Fruit fly (Drosophila melanogaster): Measurements from ENCODE around the gene bsk.

The bsk gene

dm6 chr2L:10250441-10250847, at the start of gene bsk, which contains the start of gene CG31717:
Gene bsk, minus strand, starts transcription at chr2L:10250501.
Gene CG31717, plus strand, starts transcription at chr2L:10250737.
- peak; percentile 32 for TF ChIP-seq Jra (GFP tag; optimal IDR thresholded peaks at IDR 0.05)
- no peak for TF ChIP-seq Mio (GFP tag; optimal IDR thresholded peaks at IDR 0.05)
- TF ChIP-seq tai (GFP tag; optimal IDR thresholded peaks at IDR 0.05), result peak; percentile 60
- TF ChIP-seq jim (GFP tag; optimal IDR thresholded peaks at IDR 0.05), result peak; percentile 71

dm6 chr2L:10299810-10300147, 49.5 kb upstream of the bsk start, which contains the start of gene CYLD:
Gene CYLD, minus strand, starts transcription at chr2L:10299847.
- no peak for TF ChIP-seq N (GFP tag; optimal IDR thresholded peaks at IDR 0.05)
- TF ChIP-seq Mio (GFP tag; optimal IDR thresholded peaks at IDR 0.05), result no peak
- peak; percentile 60 for TF ChIP-seq HLH106 (tag; optimal IDR thresholded peaks at IDR 0.05)
- TF ChIP-seq brk (GFP tag; optimal IDR thresholded peaks at IDR 0.05), result peak; percentile 68
- no peak for TF ChIP-seq Vsx2 (GFP tag; optimal IDR thresholded peaks at IDR 0.05; ENCODE audit: partially characterized antibody)
- TF ChIP-seq Dif (GFP tag; optimal IDR thresholded peaks at IDR 0.05; ENCODE audit: partially characterized antibody), result no peak
- no peak for TF ChIP-seq lola (GFP tag; optimal IDR thresholded peaks at IDR 0.05)
- TF ChIP-seq br (GFP tag; optimal IDR thresholded peaks at IDR 0.05), result no peak
- peak; percentile 34 for TF ChIP-seq CG9705 (GFP tag; optimal IDR thresholded peaks at IDR 0.05)
- TF ChIP-seq Rel (GFP tag; optimal IDR thresholded peaks at IDR 0.05), result no peak
- TF ChIP-seq Rel (tag; optimal IDR thresholded peaks at IDR 0.05), result no peak
- peak; percentile 4 for TF ChIP-seq woc (GFP tag; optimal IDR thresholded peaks at IDR 0.05)
- no peak for TF ChIP-seq fru (GFP tag; optimal IDR thresholded peaks at IDR 0.05)
- no peak for TF ChIP-seq dsf (GFP tag; optimal IDR thresholded peaks at IDR 0.05; ENCODE audit: borderline replicate concordance)
- no peak for TF ChIP-seq sv (GFP tag; optimal IDR thresholded peaks at IDR 0.05)
- TF ChIP-seq ey (GFP tag; optimal IDR thresholded peaks at IDR 0.05), result peak; percentile 14
- peak; percentile 70 for TF ChIP-seq Hnf4 (GFP tag; optimal IDR thresholded peaks at IDR 0.05)
- peak; percentile 56 for TF ChIP-seq Jra (GFP tag; optimal IDR thresholded peaks at IDR 0.05)
- peak; percentile 64 for TF ChIP-seq rgr (GFP tag; optimal IDR thresholded peaks at IDR 0.05)
- no peak for TF ChIP-seq Myc (optimal IDR thresholded peaks at IDR 0.05)
- TF ChIP-seq OdsH (GFP tag; optimal IDR thresholded peaks at IDR 0.05), result peak; percentile 50
- TF ChIP-seq foxo (GFP tag; optimal IDR thresholded peaks at IDR 0.05), result peak in 1 of 2 experiments; percentile 62
- no peak for TF ChIP-seq tai (GFP tag; optimal IDR thresholded peaks at IDR 0.05)
- TF ChIP-seq psq (GFP tag; optimal IDR thresholded peaks at IDR 0.05), result peak; percentile 25
- peak; percentile 7 for TF ChIP-seq sage (GFP tag; optimal IDR thresholded peaks at IDR 0.05)
- no peak for TF ChIP-seq Hr83 (GFP tag; optimal IDR thresholded peaks at IDR 0.05; ENCODE audit: poor library complexity, severe bottlenecking)
- TF ChIP-seq CG32264 (GFP tag; optimal IDR thresholded peaks at IDR 0.05), result no peak
- no peak for TF ChIP-seq GATAd (GFP tag; optimal IDR thresholded peaks at IDR 0.05)

dm6 chr2L:10299077-10299809, 48.9 kb upstream of the bsk start:
- TF ChIP-seq OdsH (GFP tag; optimal IDR thresholded peaks at IDR 0.05) (no peak), rgr (GFP tag; optimal IDR thresholded peaks at IDR 0.05) (no peak), Abd-B (GFP tag; optimal IDR thresholded peaks at IDR 0.05) (no peak), sage (GFP tag; optimal IDR thresholded peaks at IDR 0.05) (peak; percentile 37)

- TF ChIP-seq Dif (GFP tag; optimal IDR thresholded peaks at IDR 0.05; ENCODE audit: partially characterized antibody) (peak; percentile 72), N (GFP tag; optimal IDR thresholded peaks at IDR 0.05) (peak; percentile 33), lola (GFP tag; optimal IDR thresholded peaks at IDR 0.05) (no peak)
These were observed 48.0 kb upstream of the bsk start for dm6 chr2L:10298306-10298705.

- no peak for TF ChIP-seq Hr78 (GFP tag; optimal IDR thresholded peaks at IDR 0.05)
- TF ChIP-seq Dfd (GFP tag; optimal IDR thresholded peaks at IDR 0.05), result no peak
- no peak for TF ChIP-seq CG32264 (GFP tag; optimal IDR thresholded peaks at IDR 0.05)
- no peak for TF ChIP-seq fru (GFP tag; optimal IDR thresholded peaks at IDR 0.05)
- no peak for TF ChIP-seq CG9705 (GFP tag; optimal IDR thresholded peaks at IDR 0.05)
- TF ChIP-seq CrebA (GFP tag; optimal IDR thresholded peaks at IDR 0.05; ENCODE audit: borderline replicate concordance), result no peak
- no peak for TF ChIP-seq h (GFP tag; optimal IDR thresholded peaks at IDR 0.05)
- no peak for TF ChIP-seq pan (optimal IDR thresholded peaks at IDR 0.05)
- no peak for TF ChIP-seq HLH106 (tag; optimal IDR thresholded peaks at IDR 0.05)
- no peak for TF ChIP-seq Hnf4 (GFP tag; optimal IDR thresholded peaks at IDR 0.05)
- no peak for TF ChIP-seq sage (GFP tag; optimal IDR thresholded peaks at IDR 0.05)
- TF ChIP-seq usp (GFP tag; optimal IDR thresholded peaks at IDR 0.05), result no peak
- TF ChIP-seq psq (GFP tag; optimal IDR thresholded peaks at IDR 0.05), result no peak
- no peak for TF ChIP-seq Mio (GFP tag; optimal IDR thresholded peaks at IDR 0.05)
- TF ChIP-seq Dif (GFP tag; optimal IDR thresholded peaks at IDR 0.05; ENCODE audit: partially characterized antibody), result no peak
These were observed 44.7 kb upstream of the bsk start, which contains the start of gene Hand for dm6 chr2L:10294798-10295669. Gene Hand, minus strand, starts transcription at chr2L:10295385.
